Worm (Caenorhabditis elegans): ENCODE results near the gene srw-134.

The srw-134 gene

ce11 chrV:4143034-4143433 lies 30.6 kb upstream of the srw-134 start (continued):
- TF ChIP-seq pha-4 (GFP tag; IDR thresholded peaks at IDR 0.05) (peak; percentile 27; the same call in 1 of the 2 replicates), pha-4 (tag; optimal IDR thresholded peaks at IDR 0.05) (peak; percentile 29), hlh-30 (tag; optimal IDR thresholded peaks at IDR 0.05; ENCODE audit: insufficient read depth) (peak; percentile 99), R02D3.7 (tag; optimal IDR thresholded peaks at IDR 0.05) (no peak), mdl-1 (tag; optimal IDR thresholded peaks at IDR 0.05) (peak in 1 of 2 experiments; percentile 51), unc-130 (GFP tag; optimal IDR thresholded peaks at IDR 0.05) (no peak), nhr-41 (GFP tag; IDR thresholded peaks at IDR 0.05) (no peak), nhr-10 (tag; optimal IDR thresholded peaks at IDR 0.05) (no peak), vab-7 (GFP tag; IDR thresholded peaks at IDR 0.05) (no peak), lin-15B (tag; optimal IDR thresholded peaks at IDR 0.05) (no peak), php-3 (GFP tag; IDR thresholded peaks at IDR 0.05) (peak; percentile 63; the same call in 1 of the 2 replicates), F49E8.2 (tag; optimal IDR thresholded peaks at IDR 0.05; ENCODE audit: borderline replicate concordance) (no peak), ceh-28 (tag; optimal IDR thresholded peaks at IDR 0.05) (peak; percentile 18), zfp-2 (tag; optimal IDR thresholded peaks at IDR 0.05) (no peak), lin-38 (GFP tag; IDR thresholded peaks at IDR 0.05) (peak; percentile 94), ctbp-1 (GFP tag; IDR thresholded peaks at IDR 0.05) (0 out of 2 replicates have a peak, but pooled peaks have one; percentile 20), egl-43 (GFP tag; IDR thresholded peaks at IDR 0.05) (no peak), ceh-20 (GFP tag; IDR thresholded peaks at IDR 0.05) (0 out of 2 replicates have a peak, but pooled peaks have one; percentile 43), hmg-1.1 (GFP tag; IDR thresholded peaks at IDR 0.05) (peak; percentile 69), daf-8 (GFP tag; IDR thresholded peaks at IDR 0.05) (no peak), snpc-4 (tag; optimal IDR thresholded peaks at IDR 0.05) (no peak), aha-1 (tag) (peak; percentile 88), ztf-7 (tag; optimal IDR thresholded peaks at IDR 0.05) (no peak), saeg-2 (GFP tag; IDR thresholded peaks at IDR 0.05) (no peak), daf-19 (GFP tag; conservative IDR thresholded peaks at IDR 0.05) (no peak), lim-7 (GFP tag; IDR thresholded peaks at IDR 0.05) (no peak), fos-1 (tag; optimal IDR thresholded peaks at IDR 0.05) (no peak), mep-1 (tag; optimal IDR thresholded peaks at IDR 0.05) (peak; percentile 82), ceh-32 (tag; optimal IDR thresholded peaks at IDR 0.05; ENCODE audit: poor library complexity) (no peak), unc-62 (GFP tag; optimal IDR thresholded peaks at IDR 0.05 in 1 of 2) (no peak), unc-62 (tag; optimal IDR thresholded peaks at IDR 0.05) (no peak), fkh-10 (GFP tag; optimal IDR thresholded peaks at IDR 0.05) (peak; percentile 18), T26A8.4 (GFP tag; IDR thresholded peaks at IDR 0.05) (peak; percentile 30; the same call in 1 of the 2 replicates), Y5F2A.4 (GFP tag; optimal IDR thresholded peaks at IDR 0.05) (no peak), nhr-11 (tag; optimal IDR thresholded peaks at IDR 0.05) (peak; percentile 64), nhr-111 (GFP tag; optimal IDR thresholded peaks at IDR 0.05) (no peak), daf-16 (GFP tag; optimal IDR thresholded peaks at IDR 0.05) (peak in 1 of 2 experiments; percentile 31), daf-16 (tag; optimal IDR thresholded peaks at IDR 0.05) (peak; percentile 66), sdz-12 (GFP tag; optimal IDR thresholded peaks at IDR 0.05) (no peak), snpc-1.2 (GFP tag; IDR thresholded peaks at IDR 0.05) (no peak), mxl-2 (GFP tag; conservative IDR thresholded peaks at IDR 0.05) (no peak), aly-2 (tag; optimal IDR thresholded peaks at IDR 0.05) (no peak)

DNA sequence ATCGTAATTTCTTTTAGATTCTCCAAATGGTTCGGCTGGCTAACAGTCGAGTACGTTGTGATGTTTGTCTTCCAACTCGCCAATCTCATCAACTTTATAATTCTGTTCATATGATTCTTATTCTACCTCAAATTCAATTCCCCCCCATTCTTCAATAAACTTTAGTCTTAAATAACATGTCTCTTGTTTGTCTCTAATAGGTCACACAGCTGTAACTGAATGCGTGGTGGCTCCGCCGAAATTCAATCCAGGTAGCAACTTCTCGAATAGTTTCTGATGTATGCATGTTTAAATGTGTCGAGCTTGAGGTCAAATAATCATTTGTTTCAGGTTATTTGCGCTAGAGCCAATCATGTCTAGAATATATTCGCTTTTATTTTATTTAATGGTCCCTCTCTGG lies 26.3 kb upstream of the srw-134 start, which contains the start of gene lgc-29:
Gene lgc-29 (plus strand): TSS at position 301 of the 400 bp plus-strand sequence.
- TF ChIP-seq mdl-1 (tag; optimal IDR thresholded peaks at IDR 0.05) (no peak), ama-1 (optimal IDR thresholded peaks at IDR 0.05) (no peak), lin-29 (GFP tag; IDR thresholded peaks at IDR 0.05) (no peak), duxl-1 (tag; optimal IDR thresholded peaks at IDR 0.05; ENCODE audit: poor library complexity) (no peak), set-16 (GFP tag; IDR thresholded peaks at IDR 0.05) (no peak), vab-7 (GFP tag; IDR thresholded peaks at IDR 0.05) (no peak), ces-1 (GFP tag; optimal IDR thresholded peaks at IDR 0.05) (no peak), fos-1 (tag; optimal IDR thresholded peaks at IDR 0.05) (no peak), php-3 (GFP tag; IDR thresholded peaks at IDR 0.05) (no peak), daf-16 (GFP tag; optimal IDR thresholded peaks at IDR 0.05) (no peak), daf-16 (tag; optimal IDR thresholded peaks at IDR 0.05) (no peak), D1046.2 (GFP tag; IDR thresholded peaks at IDR 0.05) (no peak), rbr-2 (tag; optimal IDR thresholded peaks at IDR 0.05) (no peak), zfp-3 (GFP tag; conservative IDR thresholded peaks at IDR 0.05) (no peak), F10B5.3 (tag; optimal IDR thresholded peaks at IDR 0.05) (no peak), pha-4 (GFP tag; IDR thresholded peaks at IDR 0.05) (no peak), pha-4 (tag; optimal IDR thresholded peaks at IDR 0.05) (no peak), mep-1 (tag; optimal IDR thresholded peaks at IDR 0.05) (no peak), dpl-1 (GFP tag; optimal IDR thresholded peaks at IDR 0.05) (no peak)
